Fruit fly (Drosophila melanogaster): ENCODE results near the gene Mlc1.

DNA sequence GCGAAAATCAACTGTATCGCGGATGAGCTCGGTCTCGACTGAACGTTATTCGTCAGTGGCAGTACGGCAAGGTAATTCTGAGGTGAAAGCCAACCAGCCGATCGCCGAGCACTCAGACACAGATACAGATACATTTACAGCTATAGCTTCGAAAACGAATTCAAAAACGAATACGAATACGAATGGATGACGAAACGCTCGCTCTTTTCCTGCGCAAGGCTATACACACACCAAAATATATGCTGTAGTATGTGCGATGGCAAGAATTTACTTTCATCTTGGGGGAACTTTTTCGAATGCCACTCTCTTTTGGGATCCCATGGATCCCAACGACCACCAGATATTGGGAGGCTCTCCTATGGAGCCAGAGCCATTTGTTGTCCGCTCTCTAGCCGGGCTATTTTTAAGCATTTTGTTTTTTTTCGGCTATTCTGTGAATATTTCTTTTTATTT lies at the start of gene Mlc1:
- no peak for TF ChIP-seq Myc (optimal IDR thresholded peaks at IDR 0.05)
- no peak for TF ChIP-seq Sin3A (optimal IDR thresholded peaks at IDR 0.05)
- no peak for TF ChIP-seq h (optimal IDR thresholded peaks at IDR 0.05)
- TF ChIP-seq psq (optimal IDR thresholded peaks at IDR 0.05), result no peak
- no peak for TF ChIP-seq ttk (optimal IDR thresholded peaks at IDR 0.05)
- no peak for TF ChIP-seq insv (optimal IDR thresholded peaks at IDR 0.05)

All from Kc167 (cell line).